Fruit fly (Drosophila melanogaster) whole organism, embryonic: ENCODE measurements around the gene IleRS-m.
A peak's percentile ranks its signal among the peaks of the same experiment; 100 is the strongest.

Source experiments
- Abd-B ChIP-seq: fragments of 200-800 bp; sonication (Bioruptor generic); optimal IDR thresholded peaks from 2 replicates; lab custom pipeline; 2018; ENCODE audit warnings: missing biosample characterization, mild to moderate bottlenecking, missing genetic modification characterization, moderate library complexity
- B-H1 ChIP-seq: fragments of 200-800 bp; sonication (Bioruptor generic); IDR thresholded peaks from 3 replicates; pipeline ENCODE4 v1.3.6; 2022; ENCODE audit warnings: missing biosample characterization, missing genetic modification characterization
- B-H2 ChIP-seq: fragments of 200-800 bp; sonication (Bioruptor generic); optimal IDR thresholded peaks from 2 replicates; lab custom pipeline; 2018; ENCODE audit warnings: missing biosample characterization, mild to moderate bottlenecking, missing genetic modification characterization
- Bteb2 ChIP-seq: fragments of 200-800 bp; sonication (Bioruptor generic); optimal IDR thresholded peaks from 2 replicates; lab custom pipeline; 2016; ENCODE audit warnings: missing biosample characterization, missing genetic modification characterization
- CG10321 ChIP-seq: fragments of 200-800 bp; sonication (Bioruptor generic); IDR thresholded peaks from 2 replicates; pipeline ENCODE4 v1.3.6; 2022; ENCODE audit warnings: missing biosample characterization, missing genetic modification characterization
- CG10565 ChIP-seq: fragments of 200-800 bp; sonication (Bioruptor generic); optimal IDR thresholded peaks from 3 replicates; lab custom pipeline; 2016; ENCODE audit warnings: missing biosample characterization, mild to moderate bottlenecking, missing genetic modification characterization
- CG11247 ChIP-seq: fragments of 200-800 bp; sonication (Bioruptor generic); IDR thresholded peaks from 2 replicates; pipeline ENCODE4 v1.3.6; 2022; ENCODE audit warnings: missing biosample characterization, missing genetic modification characterization
- CG12219 ChIP-seq: fragments of 200-800 bp; sonication (Bioruptor generic); optimal IDR thresholded peaks from 3 replicates; lab custom pipeline; 2018; ENCODE audit warnings: missing biosample characterization, mild to moderate bottlenecking, missing genetic modification characterization
- CG12299 ChIP-seq: fragments of 200-800 bp; sonication (Bioruptor generic); optimal IDR thresholded peaks from 2 replicates; lab custom pipeline; 2018; ENCODE audit warnings: missing biosample characterization, mild to moderate bottlenecking, missing genetic modification characterization
- CG13123 ChIP-seq: fragments of 200-800 bp; sonication (Bioruptor generic); optimal IDR thresholded peaks from 2 replicates; lab custom pipeline; 2016; ENCODE audit warnings: missing biosample characterization, missing genetic modification characterization
- CG15269 ChIP-seq: fragments of 200-800 bp; sonication (Bioruptor generic); optimal IDR thresholded peaks from 2 replicates; lab custom pipeline; 2018; ENCODE audit warnings: missing biosample characterization, mild to moderate bottlenecking, missing genetic modification characterization, moderate library complexity
- CG16863 ChIP-seq: fragments of 200-800 bp; sonication (Bioruptor generic); optimal IDR thresholded peaks from 3 replicates; lab custom pipeline; 2016; ENCODE audit warnings: missing biosample characterization, missing genetic modification characterization
- CG17186 ChIP-seq: fragments of 200-800 bp; sonication (Bioruptor generic); optimal IDR thresholded peaks from 3 replicates; lab custom pipeline; 2017; ENCODE audit warnings: missing biosample characterization, missing genetic modification reagents, missing genetic modification characterization
- CG17802 ChIP-seq: fragments of 200-800 bp; sonication (Bioruptor generic); optimal IDR thresholded peaks from 2 replicates; lab custom pipeline; 2018; ENCODE audit warnings: missing biosample characterization, mild to moderate bottlenecking, missing genetic modification characterization, moderate library complexity
- CG1792 ChIP-seq: fragments of 200-800 bp; sonication (Bioruptor generic); optimal IDR thresholded peaks from 2 replicates; lab custom pipeline; 2016; ENCODE audit warnings: missing biosample characterization, missing genetic modification characterization
- CG1832 ChIP-seq: fragments of 200-800 bp; sonication (Bioruptor generic); optimal IDR thresholded peaks from 2 replicates; lab custom pipeline; 2017; ENCODE audit warnings: missing biosample characterization, mild to moderate bottlenecking, missing genetic modification characterization, inconsistent platforms
- CG31365 ChIP-seq: fragments of 200-800 bp; sonication (Bioruptor generic); optimal IDR thresholded peaks from 2 replicates; lab custom pipeline; 2018; ENCODE audit warnings: missing biosample characterization, mild to moderate bottlenecking, missing genetic modification characterization
- CG3407 ChIP-seq: fragments of 200-800 bp; sonication (Bioruptor generic); optimal IDR thresholded peaks from 2 replicates; lab custom pipeline; 2018; ENCODE audit warnings: missing biosample characterization, mild to moderate bottlenecking, missing genetic modification characterization
- CG4617 ChIP-seq: fragments of 200-800 bp; sonication (Bioruptor generic); optimal IDR thresholded peaks from 3 replicates; lab custom pipeline; 2016; ENCODE audit warnings: missing biosample characterization, missing genetic modification characterization, borderline replicate concordance
- CG7786 ChIP-seq: fragments of 200-800 bp; sonication (Bioruptor generic); optimal IDR thresholded peaks from 2 replicates; lab custom pipeline; 2016; ENCODE audit warnings: missing biosample characterization, missing genetic modification characterization
- CrebB ChIP-seq: fragments of 200-800 bp; sonication (Bioruptor generic); optimal IDR thresholded peaks from 3 replicates; lab custom pipeline; 2018; ENCODE audit warnings: missing biosample characterization, mild to moderate bottlenecking, missing genetic modification characterization
- D19A ChIP-seq: fragments of 200-800 bp; optimal IDR thresholded peaks from 3 replicates; lab custom pipeline; 2019; ENCODE audit warnings: missing biosample characterization, mild to moderate bottlenecking, missing genetic modification characterization, moderate library complexity
- Dad ChIP-seq: fragments of 200-800 bp; sonication (Bioruptor generic); optimal IDR thresholded peaks from 3 replicates; lab custom pipeline; 2016; ENCODE audit warnings: missing biosample characterization, missing genetic modification characterization
- Doc2 ChIP-seq: fragments of 200-800 bp; sonication (Bioruptor generic); IDR thresholded peaks from 2 replicates; pipeline ENCODE4 v1.3.6; 2022; ENCODE audit warnings: missing biosample characterization, missing genetic modification characterization
- Dref ChIP-seq: fragments of 200-800 bp; sonication (Bioruptor generic); IDR thresholded peaks from 2 replicates; pipeline ENCODE4 v1.3.6; 2022; ENCODE audit warnings: missing biosample characterization, missing genetic modification characterization
- Ets97D ChIP-seq: fragments of 200-800 bp; sonication (Bioruptor generic); optimal IDR thresholded peaks from 3 replicates; lab custom pipeline; 2016; ENCODE audit warnings: missing biosample characterization, missing genetic modification characterization
- Hmr ChIP-seq: fragments of 200-800 bp; sonication (Bioruptor generic); optimal IDR thresholded peaks from 3 replicates; lab custom pipeline; 2017; ENCODE audit warnings: mild to moderate bottlenecking, missing biosample characterization, missing genetic modification reagents, missing genetic modification characterization
- Hr78 ChIP-seq, 2 experiments: fragments of 200-800 bp in 1 of 2; fragments of >200 bp in 1 of 2; sonication (Bioruptor generic) in 1 of 2; optimal IDR thresholded peaks; 2 replicates each; lab custom pipeline; 2017 to 2019; ENCODE audit warnings: missing biosample characterization in 2 of 2, missing genetic modification characterization in 2 of 2, mild to moderate bottlenecking in 1 of 2, moderate library complexity in 1 of 2
- Max ChIP-seq: fragments of 200-800 bp; sonication (Bioruptor generic); optimal IDR thresholded peaks from 2 replicates; lab custom pipeline; 2016; ENCODE audit warnings: missing biosample characterization, mild to moderate bottlenecking, missing genetic modification characterization
- Mrtf ChIP-seq: fragments of 200-800 bp; sonication (Bioruptor generic); IDR thresholded peaks from 3 replicates; pipeline ENCODE4 v1.3.6; 2022; ENCODE audit warnings: missing biosample characterization, missing genetic modification characterization
- NfI ChIP-seq: fragments of 200-800 bp; sonication (Bioruptor generic); optimal IDR thresholded peaks from 3 replicates; lab custom pipeline; 2018; ENCODE audit warnings: missing biosample characterization, mild to moderate bottlenecking, missing genetic modification characterization, moderate library complexity
- Opbp ChIP-seq: fragments of 200-800 bp; sonication (Bioruptor generic); IDR thresholded peaks from 3 replicates; pipeline ENCODE4 v1.3.6; 2022; ENCODE audit warnings: missing biosample characterization, missing genetic modification characterization; ENCODE audit not compliant: partially characterized antibody
- Ssrp ChIP-seq: fragments of 200-800 bp; sonication (Bioruptor generic); optimal IDR thresholded peaks from 2 replicates; lab custom pipeline; 2018; ENCODE audit warnings: missing biosample characterization, mild to moderate bottlenecking, missing genetic modification characterization, moderate library complexity
- ara ChIP-seq: fragments of 200-800 bp; sonication (Bioruptor generic); IDR thresholded peaks from 2 replicates; pipeline ENCODE4 v1.3.6; 2022; ENCODE audit warnings: missing biosample characterization, missing genetic modification characterization
- cad ChIP-seq: fragments of >200 bp; optimal IDR thresholded peaks from 2 replicates; lab custom pipeline; 2017; ENCODE audit warnings: missing biosample characterization, missing genetic modification characterization
- dysf ChIP-seq: fragments of 200-800 bp; sonication (Bioruptor generic); IDR thresholded peaks from 3 replicates; pipeline ENCODE4 v1.3.6; 2022; ENCODE audit warnings: missing biosample characterization, missing genetic modification characterization
- grau ChIP-seq: fragments of 200-800 bp; optimal IDR thresholded peaks from 3 replicates; lab custom pipeline; 2019; ENCODE audit warnings: missing biosample characterization, mild to moderate bottlenecking, missing genetic modification characterization, moderate library complexity
- jing ChIP-seq: fragments of 200-800 bp; sonication (Bioruptor generic); optimal IDR thresholded peaks from 2 replicates; lab custom pipeline; 2018; ENCODE audit warnings: missing biosample characterization, mild to moderate bottlenecking, missing genetic modification characterization
- lab ChIP-seq: fragments of 200-800 bp; sonication (Bioruptor generic); optimal IDR thresholded peaks from 3 replicates; lab custom pipeline; 2017; ENCODE audit warnings: missing biosample characterization, missing genetic modification characterization, mild to moderate bottlenecking, moderate library complexity, missing genetic modification reagents
- mam ChIP-seq: fragments of 200-800 bp; sonication (Bioruptor generic); optimal IDR thresholded peaks from 3 replicates; lab custom pipeline; 2016; ENCODE audit warnings: missing biosample characterization, missing genetic modification characterization
- nom ChIP-seq: fragments of 200-800 bp; sonication (Bioruptor generic); optimal IDR thresholded peaks from 2 replicates; lab custom pipeline; 2017; ENCODE audit warnings: missing biosample characterization, missing genetic modification characterization, mild to moderate bottlenecking, moderate library complexity, missing genetic modification reagents
- phol ChIP-seq: fragments of 200-800 bp; sonication (Bioruptor generic); optimal IDR thresholded peaks from 3 replicates; lab custom pipeline; 2018; ENCODE audit warnings: missing biosample characterization, mild to moderate bottlenecking, missing genetic modification characterization, moderate library complexity
- pnt ChIP-seq: fragments of 200-800 bp; sonication (Bioruptor generic); optimal IDR thresholded peaks from 3 replicates; lab custom pipeline; 2016; ENCODE audit warnings: missing biosample characterization, missing genetic modification characterization
- sc ChIP-seq, 3 experiments: fragments of >200 bp in 2 of 3; fragments of 200-800 bp in 1 of 3; sonication (Bioruptor generic) in 1 of 3; optimal IDR thresholded peaks; 2 replicates in 2 of 3; 3 replicates in 1 of 3; lab custom pipeline; 2017; ENCODE audit warnings: mild to moderate bottlenecking in 1 of 3, missing biosample characterization in 1 of 3, missing genetic modification characterization in 1 of 3, missing genetic modification reagents in 1 of 3
- tll ChIP-seq, 2 experiments: fragments of 200-800 bp in 1 of 2; fragments of >200 bp in 1 of 2; sonication (Bioruptor generic) in 1 of 2; optimal IDR thresholded peaks; 2 replicates each; lab custom pipeline; 2017 to 2019; ENCODE audit warnings: missing biosample characterization in 2 of 2, missing genetic modification characterization in 2 of 2, mild to moderate bottlenecking in 1 of 2, moderate library complexity in 1 of 2
- twi ChIP-seq: fragments of 200-800 bp; optimal IDR thresholded peaks from 2 replicates; lab custom pipeline; 2019; ENCODE audit warnings: missing biosample characterization, mild to moderate bottlenecking, missing genetic modification characterization, moderate library complexity
- tx ChIP-seq: fragments of 200-800 bp; sonication (Bioruptor generic); optimal IDR thresholded peaks from 2 replicates; lab custom pipeline; 2016; ENCODE audit warnings: missing biosample characterization, missing genetic modification characterization
- vvl ChIP-seq: fragments of 200-800 bp; sonication (Bioruptor generic); IDR thresholded peaks from 2 replicates; pipeline ENCODE4 v1.3.6; 2022; ENCODE audit warnings: missing biosample characterization, missing genetic modification characterization
- wdn ChIP-seq: fragments of 200-800 bp; sonication (Bioruptor generic); IDR thresholded peaks from 2 replicates; pipeline ENCODE4 v1.3.6; 2022; ENCODE audit warnings: missing biosample characterization, missing genetic modification characterization

The IleRS-m gene

dm6 chr3L:16087323-16087816 lies 12.7 kb upstream of the IleRS-m start, which contains the start of gene Tasp1 (continued):
- TF ChIP-seq Ssrp (tag; lab: Kevin White, UChicago) (peak; percentile 68), CG13123 (GFP tag; lab: Kevin White, UChicago) (no peak), lab (peak; percentile 76), phol (tag; lab: Kevin White, UChicago) (peak; percentile 77), sc (optimal IDR thresholded peaks at IDR 0.05; lab: Kevin White, UChicago) (no peak), sc (GFP tag; optimal IDR thresholded peaks at IDR 0.05; lab: Kevin White, UChicago) (no peak), mam (GFP tag; lab: Kevin White, UChicago) (no peak), pnt (GFP tag; lab: Kevin White, UChicago) (no peak), CG7786 (GFP tag; lab: Kevin White, UChicago) (no peak), CG12299 (tag; lab: Kevin White, UChicago) (peak; percentile 32), Ets97D (GFP tag; lab: Kevin White, UChicago) (no peak), grau (tag; lab: Kevin White, UChicago) (peak; percentile 78), CrebB (tag; lab: Kevin White, UChicago) (no peak), CG10321 (no peak), CG3407 (GFP tag; lab: Kevin White, UChicago) (no peak), Bteb2 (GFP tag; lab: Kevin White, UChicago) (no peak), CG12219 (GFP tag; lab: Kevin White, UChicago) (no peak), CG10565 (GFP tag; lab: Kevin White, UChicago) (no peak), CG15269 (tag; lab: Kevin White, UChicago) (no peak), twi (tag; lab: Kevin White, UChicago) (peak; percentile 19), Opbp (GFP tag; lab: Robert Waterston, UW) (peak; percentile 56; the same call in 1 of the 3 replicates), Dref (GFP tag; lab: Robert Waterston, UW) (no peak), CG31365 (no peak), tll (GFP tag; optimal IDR thresholded peaks at IDR 0.05; lab: Kevin White, UChicago) (no peak), tx (no peak), CG11247 (GFP tag; lab: Robert Waterston, UW) (peak; percentile 57; the same call in 1 of the 2 replicates), vvl (GFP tag; lab: Robert Waterston, UW) (peak; percentile 86), Hr78 (GFP tag; optimal IDR thresholded peaks at IDR 0.05; lab: Kevin White, UChicago) (no peak), ara (GFP tag; lab: Robert Waterston, UW) (0 out of 2 replicates have a peak, but pooled peaks have one; percentile 12), CG1792 (GFP tag; lab: Kevin White, UChicago) (no peak), CG17186 (GFP tag; lab: Kevin White, UChicago) (peak; percentile 5), CG16863 (GFP tag; lab: Kevin White, UChicago) (no peak), Hmr (GFP tag; lab: Kevin White, UChicago) (peak; percentile 64), jing (GFP tag; lab: Kevin White, UChicago) (no peak), wdn (GFP tag; lab: Robert Waterston, UW) (0 out of 2 replicates have a peak, but pooled peaks have one; percentile 9), CG1832 (GFP tag; lab: Kevin White, UChicago) (no peak), NfI (GFP tag; lab: Kevin White, UChicago) (peak; percentile 45), nom (GFP tag; lab: Kevin White, UChicago) (no peak), dysf (GFP tag; lab: Robert Waterston, UW) (peak; percentile 77; the same call in 1 of the 3 replicates), cad (GFP tag; lab: Kevin White, UChicago) (no peak), B-H1 (GFP tag; lab: Robert Waterston, UW) (peak; percentile 43; the same call in 1 of the 3 replicates), Max (peak; percentile 9), Dad (GFP tag; lab: Kevin White, UChicago) (no peak), CG17802 (tag; lab: Kevin White, UChicago) (no peak), Mrtf (GFP tag; lab: Robert Waterston, UW) (no peak), Abd-B (GFP tag; lab: Kevin White, UChicago) (no peak), D19A (tag; lab: Kevin White, UChicago) (peak; percentile 67), CG4617 (GFP tag; lab: Kevin White, UChicago) (peak; percentile 75), B-H2 (GFP tag; lab: Kevin White, UChicago) (peak; percentile 11), Doc2 (GFP tag; lab: Robert Waterston, UW) (no peak)
